Worm (Caenorhabditis elegans) whole organism, L1 larva: ENCODE data around the gene srg-20.

Source experiments
- C04F5.9 ChIP-seq: sonication (generic microtip); optimal IDR thresholded peaks from 2 replicates; lab custom pipeline; 2016; ENCODE audit warnings: missing genetic modification characterization, missing compliant biosample characterization
- C34B4.2 ChIP-seq: sonication (generic microtip); optimal IDR thresholded peaks from 2 replicates; lab custom pipeline; 2017; ENCODE audit warnings: mild to moderate bottlenecking, missing genetic modification characterization, missing compliant biosample characterization
- Y116A8C.19 ChIP-seq: sonication (generic microtip); optimal IDR thresholded peaks from 2 replicates; lab custom pipeline; 2016; ENCODE audit warnings: missing compliant biosample characterization, missing genetic modification characterization, borderline replicate concordance
- aha-1 ChIP-seq: fragments of 150-350 bp; optimal IDR thresholded peaks from 2 replicates; lab custom pipeline; 2014; ENCODE audit warnings: missing biosample characterization, missing genetic modification characterization
- alr-1 ChIP-seq: fragments of 200-800 bp; sonication (Bioruptor generic); optimal IDR thresholded peaks from 2 replicates; lab custom pipeline; 2018; ENCODE audit warnings: borderline replicate concordance, mild to moderate bottlenecking, missing genetic modification characterization, missing compliant biosample characterization
- aly-2 ChIP-seq: fragments of 150-350 bp; optimal IDR thresholded peaks from 2 replicates; lab custom pipeline; 2014; ENCODE audit warnings: missing biosample characterization, missing genetic modification characterization
- ama-1 ChIP-seq: fragments of 150-350 bp; optimal IDR thresholded peaks from 2 replicates; lab custom pipeline; 2014
- blmp-1 ChIP-seq: fragments of 150-350 bp; optimal IDR thresholded peaks from 2 replicates; lab custom pipeline; 2014; ENCODE audit warnings: missing biosample characterization, missing genetic modification characterization
- ceh-90 ChIP-seq: sonication (generic microtip); optimal IDR thresholded peaks from 2 replicates; lab custom pipeline; 2016; ENCODE audit warnings: missing genetic modification characterization, missing compliant biosample characterization
- dpl-1 ChIP-seq, 3 experiments: fragments of 150-350 bp in 2 of 3; sonication (generic microtip) in 1 of 3; optimal IDR thresholded peaks; 2 replicates each; lab custom pipeline; 2014 to 2017; ENCODE audit warnings: missing biosample characterization in 3 of 3, missing genetic modification characterization in 3 of 3, missing genetic modification reagents in 3 of 3
- efl-1 ChIP-seq, 4 experiments: fragments of 150-350 bp; optimal IDR thresholded peaks in 3 of 4; peaks in 1 of 4; 1 replicate in 1 of 4; 2 replicates in 3 of 4; lab custom pipeline; 2014; ENCODE audit warnings: missing biosample characterization in 2 of 4, missing genetic modification characterization in 2 of 4, missing genetic modification reagents in 2 of 4
- egl-27 ChIP-seq, 2 experiments: fragments of 150-350 bp in 1 of 2; sonication (generic microtip); optimal IDR thresholded peaks; 3 replicates each; lab custom pipeline; 2017 to 2018; ENCODE audit warnings: missing biosample characterization in 2 of 2, missing genetic modification characterization in 2 of 2, missing genetic modification reagents in 2 of 2
- fkh-8 ChIP-seq: sonication (generic microtip); optimal IDR thresholded peaks from 2 replicates; lab custom pipeline; 2016; ENCODE audit warnings: mild to moderate bottlenecking, missing genetic modification characterization, missing compliant biosample characterization
- grh-1 ChIP-seq: fragments of 200-800 bp; sonication (Bioruptor generic); IDR thresholded peaks from 2 replicates; pipeline ENCODE4 v1.3.6; 2022; ENCODE audit warnings: missing genetic modification reagents, missing genetic modification characterization, missing compliant biosample characterization
- hpl-2 ChIP-seq: fragments of 150-350 bp; optimal IDR thresholded peaks from 2 replicates; lab custom pipeline; 2014; ENCODE audit warnings: missing biosample characterization, missing genetic modification reagents, missing genetic modification characterization
- isw-1 ChIP-seq: fragments of 200-800 bp; sonication (Bioruptor generic); IDR thresholded peaks from 2 replicates; pipeline ENCODE4 v1.3.6; 2022; ENCODE audit warnings: missing genetic modification characterization, missing compliant biosample characterization
- lin-13 ChIP-seq: fragments of 150-350 bp; optimal IDR thresholded peaks from 2 replicates; lab custom pipeline; 2014; ENCODE audit warnings: missing biosample characterization, missing genetic modification reagents, missing genetic modification characterization
- lin-15B ChIP-seq: fragments of 150-350 bp; sonication (generic microtip); optimal IDR thresholded peaks from 3 replicates; lab custom pipeline; 2014; ENCODE audit warnings: missing biosample characterization, missing genetic modification characterization
- lin-39 ChIP-seq: fragments of 150-350 bp; optimal IDR thresholded peaks from 2 replicates; lab custom pipeline; 2014; ENCODE audit warnings: missing biosample characterization, missing genetic modification reagents, missing genetic modification characterization
- lir-3 ChIP-seq: sonication (generic microtip); optimal IDR thresholded peaks from 2 replicates; lab custom pipeline; 2016; ENCODE audit warnings: mild to moderate bottlenecking, missing genetic modification characterization, moderate library complexity, missing compliant biosample characterization; ENCODE audit not compliant: poor library complexity
- nhr-11 ChIP-seq: fragments of 150-350 bp; optimal IDR thresholded peaks from 2 replicates; lab custom pipeline; 2014; ENCODE audit warnings: missing biosample characterization, missing genetic modification characterization
- nhr-12 ChIP-seq: sonication (generic microtip); optimal IDR thresholded peaks from 2 replicates; lab custom pipeline; 2017; ENCODE audit warnings: missing biosample characterization, missing genetic modification characterization
- nhr-20 ChIP-seq: sonication (generic microtip); optimal IDR thresholded peaks from 2 replicates; lab custom pipeline; 2016; ENCODE audit warnings: mild to moderate bottlenecking, missing genetic modification characterization, missing compliant biosample characterization
- nhr-71 ChIP-seq: sonication (generic microtip); optimal IDR thresholded peaks from 2 replicates; lab custom pipeline; 2016; ENCODE audit warnings: mild to moderate bottlenecking, missing genetic modification characterization, moderate library complexity, missing compliant biosample characterization
- nhr-76 ChIP-seq: sonication (generic microtip); optimal IDR thresholded peaks from 2 replicates; lab custom pipeline; 2017; ENCODE audit warnings: missing biosample characterization, missing genetic modification characterization
- nhr-77 ChIP-seq: fragments of 150-350 bp; optimal IDR thresholded peaks from 2 replicates; lab custom pipeline; 2014; ENCODE audit warnings: missing biosample characterization, missing genetic modification characterization
- nhr-84 ChIP-seq: sonication (generic microtip); optimal IDR thresholded peaks from 2 replicates; lab custom pipeline; 2017; ENCODE audit warnings: missing biosample characterization, missing genetic modification characterization
- nhr-85 ChIP-seq: sonication (generic microtip); peaks from one replicate; lab custom pipeline; 2016; ENCODE audit warnings: missing genetic modification characterization, inconsistent platforms, missing compliant biosample characterization
- nhr-90 ChIP-seq: sonication (generic microtip); optimal IDR thresholded peaks from 2 replicates; lab custom pipeline; 2016; ENCODE audit warnings: mild to moderate bottlenecking, missing genetic modification characterization, missing compliant biosample characterization; ENCODE audit not compliant: poor library complexity
- pqm-1 ChIP-seq: sonication (generic microtip); optimal IDR thresholded peaks from 3 replicates; lab custom pipeline; 2017; ENCODE audit warnings: missing biosample characterization, missing genetic modification characterization
- snpc-4 ChIP-seq: fragments of 150-350 bp; optimal IDR thresholded peaks from 2 replicates; lab custom pipeline; 2014; ENCODE audit warnings: missing biosample characterization, missing genetic modification characterization
- tbx-2 ChIP-seq: sonication (generic microtip); optimal IDR thresholded peaks from 2 replicates; lab custom pipeline; 2016; ENCODE audit warnings: missing genetic modification characterization, missing compliant biosample characterization
- unc-62 ChIP-seq: fragments of 150-350 bp; optimal IDR thresholded peaks from 2 replicates; lab custom pipeline; 2014; ENCODE audit warnings: missing biosample characterization, missing genetic modification reagents, missing genetic modification characterization
- unc-86 ChIP-seq: sonication (generic microtip); optimal IDR thresholded peaks from 2 replicates; lab custom pipeline; 2016; ENCODE audit warnings: missing genetic modification characterization, missing compliant biosample characterization
- xbp-1 ChIP-seq: sonication (generic microtip); optimal IDR thresholded peaks from 2 replicates; lab custom pipeline; 2016; ENCODE audit warnings: missing genetic modification characterization, missing compliant biosample characterization
- zag-1 ChIP-seq: fragments of 150-350 bp; optimal IDR thresholded peaks from 2 replicates; lab custom pipeline; 2014; ENCODE audit warnings: missing biosample characterization, missing genetic modification characterization
- ztf-11 ChIP-seq, 2 experiments: sonication (generic microtip); optimal IDR thresholded peaks; 2 replicates each; lab custom pipeline; 2016 to 2017; ENCODE audit warnings: missing genetic modification characterization in 2 of 2, missing biosample characterization in 1 of 2, missing compliant biosample characterization in 1 of 2

srg-20 gene

DNA sequence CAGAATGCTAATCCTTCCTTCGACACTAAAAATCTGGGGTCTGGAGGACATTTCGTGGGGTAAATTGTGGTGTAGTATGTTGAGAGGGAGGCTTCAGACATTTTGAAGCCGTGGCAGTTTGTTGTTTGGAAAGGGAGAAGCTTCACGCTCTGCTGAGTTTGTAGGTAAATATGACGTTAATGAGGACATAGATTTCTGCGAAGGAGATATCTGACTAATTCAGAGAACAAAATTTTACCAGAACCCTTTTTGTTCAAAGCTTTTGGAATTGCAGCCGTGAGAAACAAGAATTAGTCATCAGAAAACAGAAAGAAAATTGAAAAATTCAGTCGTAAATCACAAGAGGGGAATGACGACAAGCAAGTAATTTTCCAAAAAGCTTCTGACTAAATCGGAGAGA is 4.0 kb downstream of the srg-20 start, which contains the start of gene srh-72:
TSS of gene srh-72 (minus strand) at position 101 of the 400 bp plus-strand sequence.
- no peak for TF ChIP-seq alr-1 (tag; lab: Kevin White, UChicago)
- peak; percentile 62 for TF ChIP-seq fkh-8
- no peak for TF ChIP-seq ztf-11 (tag; optimal IDR thresholded peaks at IDR 0.05; lab: Kevin White, UChicago)
- no peak for TF ChIP-seq blmp-1 (tag; lab: Kevin White, UChicago)
- TF ChIP-seq unc-86 (tag; lab: Kevin White, UChicago) = no peak

DNA sequence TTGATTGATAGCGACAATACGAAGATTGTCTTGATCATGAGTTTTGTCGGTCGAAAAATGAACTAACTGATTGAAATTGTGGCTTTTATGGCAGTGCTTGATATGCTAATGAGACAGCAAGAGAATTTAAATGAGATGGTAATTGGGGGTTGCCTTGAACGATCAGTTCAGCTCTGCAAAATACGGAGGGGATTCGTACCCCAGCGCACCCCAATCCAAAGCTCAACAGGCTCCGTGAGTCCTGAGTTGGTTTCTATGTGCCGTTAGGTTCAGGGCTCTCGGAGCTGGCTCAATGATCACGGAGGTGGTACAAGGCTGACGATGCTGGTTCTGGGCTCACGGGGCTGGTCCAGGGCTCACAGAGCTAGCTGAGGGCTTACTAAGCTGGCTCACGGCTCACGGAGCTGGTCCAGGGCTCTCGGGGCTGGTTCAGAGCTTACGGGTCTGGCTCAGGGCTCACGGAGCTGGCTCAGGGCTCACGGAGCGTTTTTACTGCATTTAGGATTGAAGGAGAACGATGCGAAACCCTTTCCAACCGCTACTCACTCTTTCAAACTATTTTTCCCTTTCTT is 8.4 kb downstream of the srg-20 start, which contains the start of gene ZC204.6:
TSS of gene ZC204.6 (minus strand) at position 51 of the 572 bp plus-strand sequence.
- TF ChIP-seq nhr-76 (tag; lab: Kevin White, UChicago) = no peak
- TF ChIP-seq alr-1 (tag; lab: Kevin White, UChicago) = no peak
- TF ChIP-seq nhr-20 = no peak
- TF ChIP-seq xbp-1 (tag; lab: Kevin White, UChicago) = no peak
- no peak for TF ChIP-seq ceh-90
- no peak for TF ChIP-seq nhr-77 (tag; lab: Kevin White, UChicago)
- TF ChIP-seq snpc-4 (tag; lab: Kevin White, UChicago) = no peak
- no peak for TF ChIP-seq lir-3
- no peak for TF ChIP-seq nhr-11 (tag; lab: Kevin White, UChicago)

DNA sequence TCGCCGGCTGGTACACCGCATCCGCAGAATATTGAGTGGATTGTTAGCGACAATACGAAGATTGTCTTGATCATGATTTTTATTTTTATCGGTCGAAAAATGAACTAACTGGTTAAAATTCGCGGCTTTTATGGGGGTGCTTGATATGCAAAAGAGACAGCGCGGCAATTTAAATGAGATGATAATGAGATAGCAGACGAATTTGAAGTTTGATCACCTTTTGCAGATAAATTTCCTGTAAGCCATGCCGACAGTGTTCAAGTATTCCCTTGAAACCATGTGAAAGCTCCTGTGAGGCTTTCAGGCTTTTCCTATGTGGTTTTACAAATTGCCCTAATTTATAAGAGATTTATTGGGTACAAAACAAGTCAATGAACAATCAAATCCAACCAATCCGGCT is 9.7 kb downstream of the srg-20 start, which contains the start of gene ZC204.17:
TSS of gene ZC204.17 (minus strand) at position 101 of the 400 bp plus-strand sequence.
- no peak for TF ChIP-seq isw-1

DNA sequence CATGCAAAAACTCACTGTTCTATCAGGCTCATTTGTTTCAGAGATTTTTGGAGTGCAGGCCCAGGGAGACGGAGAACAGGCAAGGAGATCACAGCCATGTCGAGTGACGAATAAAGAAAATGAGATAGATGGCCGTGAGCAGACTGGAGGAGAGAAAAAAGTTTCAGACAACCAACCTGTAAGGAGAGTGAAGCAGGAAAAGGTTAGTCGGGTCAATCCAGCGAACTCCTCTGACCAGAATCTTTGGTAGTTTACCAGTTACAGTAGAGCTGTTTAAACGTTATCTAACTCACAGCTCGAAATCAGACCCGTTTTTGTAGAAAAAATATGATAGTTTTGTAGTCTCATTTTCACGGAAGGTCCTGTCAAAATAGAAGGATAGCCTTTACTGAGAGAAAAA is 12.3 kb downstream of the srg-20 start, which contains the start of gene fbxb-21:
TSS of gene fbxb-21 (minus strand) at position 101 of the 400 bp plus-strand sequence.
- no peak for TF ChIP-seq lin-13 (GFP tag; lab: Kevin White, UChicago)
- no peak for TF ChIP-seq nhr-85
- TF ChIP-seq lin-15B (tag; lab: Kevin White, UChicago) = no peak
- TF ChIP-seq nhr-76 (tag; lab: Kevin White, UChicago) = no peak
- TF ChIP-seq blmp-1 (tag; lab: Kevin White, UChicago) = no peak
- TF ChIP-seq nhr-11 (tag; lab: Kevin White, UChicago) = no peak
- TF ChIP-seq tbx-2 (tag; lab: Kevin White, UChicago) = no peak
- no peak for TF ChIP-seq unc-62 (GFP tag; lab: Kevin White, UChicago)
- TF ChIP-seq nhr-71 (tag; lab: Kevin White, UChicago) = no peak
- no peak for TF ChIP-seq grh-1 (GFP tag; lab: Robert Waterston, UW)
- TF ChIP-seq dpl-1 (GFP tag; optimal IDR thresholded peaks at IDR 0.05; lab: Kevin White, UChicago) = no peak
- TF ChIP-seq lir-3 = no peak
- TF ChIP-seq aly-2 (tag; lab: Kevin White, UChicago) = no peak
- TF ChIP-seq C34B4.2 (tag; lab: Kevin White, UChicago) = no peak
- no peak for TF ChIP-seq pqm-1 (tag; lab: Kevin White, UChicago)

DNA sequence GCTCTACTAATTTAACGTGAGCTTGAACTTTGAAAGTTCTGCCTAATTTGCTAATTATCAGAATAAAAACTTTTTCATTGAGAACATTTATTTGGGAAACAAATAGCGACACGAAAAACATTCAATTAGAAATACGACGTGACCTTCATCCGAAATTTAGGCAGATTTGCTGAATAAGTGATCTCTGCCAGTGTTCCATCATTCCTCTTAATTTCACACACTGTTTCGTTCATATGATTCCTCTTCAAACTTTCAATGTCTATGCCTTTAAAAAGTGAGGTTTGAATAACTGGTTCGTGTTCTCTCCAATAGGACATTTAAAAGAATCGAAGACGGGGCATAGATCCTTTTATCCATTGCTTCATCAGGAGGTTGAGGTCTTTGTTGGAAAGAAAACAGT is 14.0 kb downstream of the srg-20 start, which contains the start of gene fbxb-20:
TSS of gene fbxb-20 (minus strand) at position 101 of the 400 bp plus-strand sequence.
- no peak for TF ChIP-seq nhr-84 (tag; lab: Kevin White, UChicago)
- no peak for TF ChIP-seq alr-1 (tag; lab: Kevin White, UChicago)
- TF ChIP-seq zag-1 (tag; lab: Kevin White, UChicago) = no peak
- TF ChIP-seq unc-86 (tag; lab: Kevin White, UChicago) = no peak
- no peak for TF ChIP-seq nhr-12 (tag; lab: Kevin White, UChicago)
- no peak for TF ChIP-seq nhr-11 (tag; lab: Kevin White, UChicago)
- no peak for TF ChIP-seq egl-27 (tag; optimal IDR thresholded peaks at IDR 0.05; lab: Kevin White, UChicago)
- no peak for TF ChIP-seq nhr-90

DNA sequence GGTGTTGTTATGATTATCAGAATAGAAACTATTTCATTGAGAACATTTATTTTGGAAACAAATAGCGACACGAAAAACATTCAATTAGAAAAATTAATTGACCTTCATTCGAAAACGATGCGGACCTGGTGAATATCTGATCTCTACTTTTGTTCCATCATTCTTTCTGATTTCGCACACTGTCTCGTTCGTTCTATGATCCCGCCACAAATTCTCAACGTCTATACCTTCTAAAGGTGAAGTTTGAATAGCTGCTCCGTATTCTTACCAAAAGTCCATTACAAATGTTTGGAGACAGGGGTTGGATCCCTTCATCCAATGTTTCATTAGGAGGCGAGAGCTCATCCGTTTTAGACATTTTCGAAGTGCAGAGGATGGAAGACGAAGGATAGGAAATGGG is 15.3 kb downstream of the srg-20 start, which contains the start of gene fbxb-16:
TSS of gene fbxb-16 (minus strand) at position 101 of the 400 bp plus-strand sequence.
- no peak for TF ChIP-seq aha-1 (tag; lab: Kevin White, UChicago)
- no peak for TF ChIP-seq ceh-90
- no peak for TF ChIP-seq efl-1 (optimal IDR thresholded peaks at IDR 0.05; lab: Kevin White, UChicago)
- no peak for TF ChIP-seq efl-1 (GFP tag; optimal IDR thresholded peaks at IDR 0.05 in 1 of 2; lab: Kevin White, UChicago)
- no peak for TF ChIP-seq hpl-2 (GFP tag; lab: Kevin White, UChicago)
- no peak for TF ChIP-seq isw-1
- TF ChIP-seq Y116A8C.19 (tag; lab: Kevin White, UChicago) = no peak
- no peak for TF ChIP-seq nhr-85
- no peak for TF ChIP-seq ama-1 (lab: Kevin White, UChicago)
- no peak for TF ChIP-seq grh-1 (GFP tag; lab: Robert Waterston, UW)
- no peak for TF ChIP-seq C04F5.9 (tag; lab: Kevin White, UChicago)
- no peak for TF ChIP-seq lin-39 (tag; lab: Kevin White, UChicago)
